Fruit fly (Drosophila melanogaster): ENCODE measurements around the gene CG32815.

DNA sequence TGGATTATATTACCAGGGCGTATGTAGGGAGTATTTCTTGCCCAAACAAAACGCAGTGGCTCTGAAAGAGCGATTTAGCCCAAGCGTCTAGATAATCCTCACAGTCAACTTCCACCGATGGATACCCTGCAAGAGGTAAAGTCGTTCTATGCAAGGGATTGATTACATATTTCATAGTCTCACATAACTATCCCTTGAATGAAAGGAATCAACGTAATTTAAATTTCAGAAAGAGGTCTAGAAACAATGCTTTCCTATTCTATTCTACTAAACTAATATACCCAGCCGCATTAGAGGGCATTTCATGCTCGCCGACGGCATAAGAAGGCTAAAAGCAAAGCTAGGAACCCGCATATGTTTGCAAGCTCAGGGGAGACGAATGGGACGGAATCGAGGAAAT lies 34.6 kb downstream of the CG32815 start:
- no peak for TF ChIP-seq EcR (GFP tag; optimal IDR thresholded peaks at IDR 0.05)
- TF ChIP-seq Pif1A (GFP tag; optimal IDR thresholded peaks at IDR 0.05): no peak
- TF ChIP-seq CG32121 (GFP tag; IDR thresholded peaks at IDR 0.05): no peak
- no peak for TF ChIP-seq CG10348 (GFP tag; IDR thresholded peaks at IDR 0.05)
- no peak for TF ChIP-seq gl (tag; optimal IDR thresholded peaks at IDR 0.05)
- peak; percentile 7 for TF ChIP-seq CG14655 (GFP tag; optimal IDR thresholded peaks at IDR 0.05)
- no peak for TF ChIP-seq CG13204 (GFP tag; optimal IDR thresholded peaks at IDR 0.05)
- TF ChIP-seq CG9948 (tag; optimal IDR thresholded peaks at IDR 0.05): no peak
- TF ChIP-seq CG34367 (tag; optimal IDR thresholded peaks at IDR 0.05): no peak
- TF ChIP-seq CG15710 (tag; optimal IDR thresholded peaks at IDR 0.05): peak; percentile 19
- TF ChIP-seq Ets98B (GFP tag; IDR thresholded peaks at IDR 0.05): no peak

All from whole organism, pupa.